Fruit fly (Drosophila melanogaster) S2 (cell line): Measurements from ENCODE around the gene CG43330.

Experiments
- CG8478 ChIP-seq: fragments of >200 bp; optimal IDR thresholded peaks from 2 replicates; lab custom pipeline; 2018
- CTCF ChIP-seq, 2 experiments: fragments of >200 bp; optimal IDR thresholded peaks; 2 replicates each; lab custom pipeline; 2018

dm6 chr3L:22460428-22460827 is 43.8 kb downstream of the CG43330 start:
- no peak for TF ChIP-seq CG8478 (lab: Kevin White, UChicago)
- TF ChIP-seq CTCF (optimal IDR thresholded peaks at IDR 0.05; lab: Kevin White, UChicago): no peak
